Worm (Caenorhabditis elegans) whole organism, late embryonic: ENCODE data around the gene arrd-16.

Experiments
- F13H6.1 ChIP-seq: sonication (generic microtip); optimal IDR thresholded peaks from 2 replicates; lab custom pipeline; 2016; ENCODE audit warnings: missing genetic modification characterization, missing compliant biosample characterization
- ceh-31 ChIP-seq: sonication (generic microtip); optimal IDR thresholded peaks from 2 replicates; lab custom pipeline; 2016; ENCODE audit warnings: missing genetic modification characterization, missing compliant biosample characterization
- ceh-34 ChIP-seq: sonication (generic microtip); optimal IDR thresholded peaks from 2 replicates; lab custom pipeline; 2016; ENCODE audit warnings: mild to moderate bottlenecking, missing genetic modification characterization, missing compliant biosample characterization
- ceh-6 ChIP-seq: fragments of 200-800 bp; sonication (Bioruptor generic); optimal IDR thresholded peaks from 2 replicates; lab custom pipeline; 2018; ENCODE audit warnings: mild to moderate bottlenecking, missing genetic modification characterization, missing compliant biosample characterization
- fkh-6 ChIP-seq: sonication (generic microtip); optimal IDR thresholded peaks from 2 replicates; lab custom pipeline; 2016; ENCODE audit warnings: missing genetic modification characterization, missing compliant biosample characterization
- nhr-11 ChIP-seq: fragments of 150-350 bp; optimal IDR thresholded peaks from 2 replicates; lab custom pipeline; 2014; ENCODE audit warnings: missing biosample characterization, missing genetic modification characterization
- pax-1 ChIP-seq: fragments of 150-350 bp; optimal IDR thresholded peaks from 2 replicates; lab custom pipeline; 2014; ENCODE audit warnings: missing biosample characterization, missing genetic modification characterization
- pqm-1 ChIP-seq: sonication (generic microtip); optimal IDR thresholded peaks from 2 replicates; lab custom pipeline; 2016; ENCODE audit warnings: missing genetic modification characterization, missing compliant biosample characterization
- pros-1 ChIP-seq: fragments of 150-350 bp; optimal IDR thresholded peaks from 2 replicates; lab custom pipeline; 2014; ENCODE audit warnings: missing biosample characterization, missing genetic modification reagents, missing genetic modification characterization
- sox-4 ChIP-seq: sonication (generic microtip); optimal IDR thresholded peaks from 2 replicates; lab custom pipeline; 2017; ENCODE audit warnings: mild to moderate bottlenecking, missing genetic modification characterization, inconsistent platforms, missing compliant biosample characterization
- unc-42 ChIP-seq: sonication (generic microtip); optimal IDR thresholded peaks from 2 replicates; lab custom pipeline; 2016; ENCODE audit warnings: missing genotype, missing genetic modification characterization, missing compliant biosample characterization
- ztf-16 ChIP-seq: sonication (generic microtip); optimal IDR thresholded peaks from 2 replicates; lab custom pipeline; 2017; ENCODE audit warnings: missing genetic modification characterization, missing compliant biosample characterization

DNA sequence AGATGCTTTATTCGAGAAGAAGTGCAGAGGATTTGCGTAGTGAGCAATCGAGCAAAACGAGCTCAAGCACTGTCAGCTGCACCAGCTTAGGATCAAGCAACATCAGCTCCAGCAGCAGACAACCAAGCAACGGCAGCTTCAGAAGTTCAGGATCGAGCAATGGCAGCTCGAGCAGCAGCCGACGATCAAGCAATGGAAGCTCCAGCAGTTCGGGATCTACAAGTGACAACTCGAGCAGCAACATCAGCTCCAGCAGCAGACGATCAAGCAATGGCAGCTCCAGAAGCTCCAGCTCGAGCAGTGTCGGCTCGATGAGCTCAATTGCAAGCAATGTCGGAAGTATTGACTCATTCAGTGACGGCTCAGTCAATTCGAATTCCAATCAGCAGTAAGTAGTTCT, 45.5 kb upstream of the arrd-16 start:
- TF ChIP-seq pqm-1 (tag; lab: Kevin White, UChicago): no peak
- no peak for TF ChIP-seq pros-1
- TF ChIP-seq ceh-31 (tag; lab: Kevin White, UChicago): no peak
- TF ChIP-seq nhr-11 (tag; lab: Kevin White, UChicago): no peak
- no peak for TF ChIP-seq fkh-6 (tag; lab: Kevin White, UChicago)
- TF ChIP-seq F13H6.1 (tag; lab: Kevin White, UChicago): no peak
- TF ChIP-seq ztf-16 (tag; lab: Kevin White, UChicago): no peak
- TF ChIP-seq ceh-34 (tag; lab: Kevin White, UChicago): no peak
- no peak for TF ChIP-seq unc-42 (tag; lab: Kevin White, UChicago)
- TF ChIP-seq pax-1 (tag; lab: Kevin White, UChicago): no peak
- TF ChIP-seq sox-4 (tag; lab: Kevin White, UChicago): no peak
- no peak for TF ChIP-seq ceh-6
